Worm (Caenorhabditis elegans): ENCODE results near the gene B0035.15.
"Not testable (repeated sequence)": the region's sequence is repeated elsewhere in the genome, so short reads cannot be mapped to it uniquely, and the experiment has no call there.

The B0035.15 gene

ce11 chrIV:11260544-11261227, 37.4 kb downstream of the B0035.15 start, which contains the start of gene C05C12.5:
TSS of gene C05C12.5 (minus strand) at chrIV:11261185.
- no peak for TF ChIP-seq mbf-1 (tag; optimal IDR thresholded peaks at IDR 0.05)
- no peak for TF ChIP-seq ceh-16 (tag; optimal IDR thresholded peaks at IDR 0.05)

- TF ChIP-seq fos-1 (tag; optimal IDR thresholded peaks at IDR 0.05) (peak; percentile 89), sma-9 (GFP tag; optimal IDR thresholded peaks at IDR 0.05) (no peak), sma-9 (tag; optimal IDR thresholded peaks at IDR 0.05) (no peak), nhr-237 (tag; optimal IDR thresholded peaks at IDR 0.05) (no peak), gmeb-1 (tag; optimal IDR thresholded peaks at IDR 0.05) (no peak), nhr-77 (tag; optimal IDR thresholded peaks at IDR 0.05) (no peak), mab-5 (tag; optimal IDR thresholded peaks at IDR 0.05) (no peak), alr-1 (tag; optimal IDR thresholded peaks at IDR 0.05) (no peak)
Observed at ce11 chrIV:11259485-11259972, 38.5 kb downstream of the B0035.15 start, which contains the start of gene gtl-1. TSS of gene gtl-1 (minus strand) at chrIV:11259535.

ce11 chrIV:11257476-11257875, 40.6 kb downstream of the B0035.15 start:
- TF ChIP-seq sma-9 (GFP tag; optimal IDR thresholded peaks at IDR 0.05), result peak; percentile 49
- no peak for TF ChIP-seq sma-9 (tag; optimal IDR thresholded peaks at IDR 0.05)
- no peak for TF ChIP-seq ztf-1 (GFP tag; conservative IDR thresholded peaks at IDR 0.05)
- peak; percentile 96 for TF ChIP-seq fos-1 (tag; optimal IDR thresholded peaks at IDR 0.05)

ce11 chrIV:11253689-11254088, 44.4 kb downstream of the B0035.15 start, which contains the start of gene C05C12.1:
TSS of gene C05C12.1 (plus strand) at chrIV:11253989.
- TF ChIP-seq alr-1 (tag; optimal IDR thresholded peaks at IDR 0.05); ama-1 (optimal IDR thresholded peaks at IDR 0.05); unc-39 (tag; optimal IDR thresholded peaks at IDR 0.05): not testable (repeated sequence)

ce11 chrIV:11248031-11248631, 49.9 kb downstream of the B0035.15 start, which contains the start of gene C05C12.4:
TSS of gene C05C12.4 (minus strand) at chrIV:11248081.
- TF ChIP-seq fos-1 (tag; optimal IDR thresholded peaks at IDR 0.05) (peak; percentile 76), blmp-1 (tag; optimal IDR thresholded peaks at IDR 0.05; ENCODE audit: insufficient read depth) (no peak)

ce11 chrIV:11247434-11247833, 50.6 kb downstream of the B0035.15 start:
- TF ChIP-seq sem-4 (tag; optimal IDR thresholded peaks at IDR 0.05), result no peak
- no peak for TF ChIP-seq mbf-1 (tag; optimal IDR thresholded peaks at IDR 0.05)
- no peak for TF ChIP-seq ama-1 (optimal IDR thresholded peaks at IDR 0.05)
- no peak for TF ChIP-seq nhr-129 (tag; optimal IDR thresholded peaks at IDR 0.05)
- no peak for TF ChIP-seq dmd-4 (tag; optimal IDR thresholded peaks at IDR 0.05)
- no peak for TF ChIP-seq ztf-4 (tag; optimal IDR thresholded peaks at IDR 0.05)
- no peak for TF ChIP-seq mdl-1 (tag; optimal IDR thresholded peaks at IDR 0.05)
- no peak for TF ChIP-seq nhr-23 (tag; optimal IDR thresholded peaks at IDR 0.05)
- no peak for TF ChIP-seq F13H6.1 (tag; optimal IDR thresholded peaks at IDR 0.05)
- TF ChIP-seq alr-1 (tag; optimal IDR thresholded peaks at IDR 0.05), result no peak

Measured in whole organism, L2 larva.